Worm (Caenorhabditis elegans) whole organism, midembryonic: Measurements from ENCODE around the gene C06A1.3.

Experiments used
- T22C8.4 ChIP-seq: fragments of 200-800 bp; sonication (Bioruptor generic); IDR thresholded peaks from 2 replicates; pipeline ENCODE4 v1.3.6; 2022; ENCODE audit warnings: missing genetic modification characterization, missing compliant biosample characterization
- cog-1 ChIP-seq: sonication (generic microtip); optimal IDR thresholded peaks from 2 replicates; lab custom pipeline; 2016; ENCODE audit warnings: missing genetic modification characterization, missing compliant biosample characterization
- flt-1 ChIP-seq: fragments of 200-800 bp; sonication (Bioruptor generic); IDR thresholded peaks from 2 replicates; pipeline ENCODE4 v1.3.6; 2022; ENCODE audit warnings: missing genetic modification characterization, missing compliant biosample characterization
- med-1 ChIP-seq: sonication (generic microtip); optimal IDR thresholded peaks from 2 replicates; lab custom pipeline; 2017; ENCODE audit warnings: missing genetic modification characterization, mild to moderate bottlenecking, missing compliant biosample characterization, antibody characterized with exemption, missing genetic modification reagents; ENCODE audit not compliant: insufficient read depth
- ref-1 ChIP-seq: fragments of 200-800 bp; sonication (Bioruptor generic); conservative IDR thresholded peaks from 2 replicates; pipeline ENCODE4 v1.3.6; 2022; ENCODE audit warnings: missing genetic modification reagents, missing genetic modification characterization, missing compliant biosample characterization
- tab-1 ChIP-seq: fragments of 200-800 bp; sonication (Bioruptor generic); IDR thresholded peaks from 2 replicates; pipeline ENCODE4 v1.3.6; 2022; ENCODE audit warnings: missing genetic modification characterization, missing compliant biosample characterization
- ztf-23 ChIP-seq: fragments of 200-800 bp; sonication (Bioruptor generic); IDR thresholded peaks from 2 replicates; pipeline ENCODE4 v1.3.6; 2022; ENCODE audit warnings: missing genetic modification reagents, missing genetic modification characterization, missing compliant biosample characterization

DNA sequence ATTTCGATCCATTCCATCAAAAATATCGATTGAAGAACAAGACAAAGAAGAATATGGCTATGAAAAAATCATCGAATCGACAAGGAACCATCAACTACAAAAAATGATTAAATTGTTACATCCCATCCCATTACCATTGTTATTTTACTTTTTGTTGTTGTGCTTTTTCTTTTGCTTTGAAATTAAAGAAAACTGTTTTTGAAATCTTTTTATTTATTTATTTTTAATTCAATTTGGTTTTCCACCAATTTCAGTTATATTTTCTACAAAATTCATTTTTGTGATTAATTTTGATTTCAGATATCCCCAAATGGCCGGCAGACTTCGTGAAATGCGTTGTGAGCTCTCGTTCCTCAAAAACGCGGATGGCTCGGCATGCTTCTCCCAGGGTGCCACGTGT, 20.4 kb downstream of the C06A1.3 start, which contains the start of gene crn-5:
- TF ChIP-seq flt-1, result no peak
- TF ChIP-seq cog-1 (tag; lab: Kevin White, UChicago), result no peak
- TF ChIP-seq tab-1 (GFP tag; lab: Robert Waterston, UW), result no peak
- TF ChIP-seq T22C8.4 (GFP tag; lab: Robert Waterston, UW), result no peak
- TF ChIP-seq med-1, result no peak
- no peak for TF ChIP-seq ztf-23 (GFP tag; lab: Robert Waterston, UW)
- TF ChIP-seq ref-1 (GFP tag; lab: Robert Waterston, UW), result no peak
